Worm (Caenorhabditis elegans): ENCODE data around the gene F44F4.10.

ce11 chrII:10895959-10896358 lies 21.1 kb downstream of the F44F4.10 start:
- TF ChIP-seq nhr-12 (tag; optimal IDR thresholded peaks at IDR 0.05) (no peak), R02D3.7 (tag; optimal IDR thresholded peaks at IDR 0.05) (no peak), nhr-11 (tag; optimal IDR thresholded peaks at IDR 0.05) (no peak), unc-62 (GFP tag; optimal IDR thresholded peaks at IDR 0.05) (no peak), zag-1 (tag; optimal IDR thresholded peaks at IDR 0.05) (no peak), nhr-77 (tag; optimal IDR thresholded peaks at IDR 0.05) (no peak), elt-1 (tag; optimal IDR thresholded peaks at IDR 0.05) (no peak), elt-3 (tag; optimal IDR thresholded peaks at IDR 0.05) (no peak), ztf-11 (tag; optimal IDR thresholded peaks at IDR 0.05) (no peak), aly-2 (tag; optimal IDR thresholded peaks at IDR 0.05) (no peak)
